Worm (Caenorhabditis elegans): ENCODE data around the gene nspd-5.

ce11 chrII:4882498-4882897 lies 22.3 kb upstream of the nspd-5 start:
- TF ChIP-seq lin-13 (tag; optimal IDR thresholded peaks at IDR 0.05) (no peak), ces-1 (GFP tag; optimal IDR thresholded peaks at IDR 0.05) (no peak), sptf-1 (tag; optimal IDR thresholded peaks at IDR 0.05) (no peak), tbx-8 (GFP tag; optimal IDR thresholded peaks at IDR 0.05) (no peak), ceh-43 (GFP tag; optimal IDR thresholded peaks at IDR 0.05) (no peak), nhr-237 (tag; optimal IDR thresholded peaks at IDR 0.05) (no peak)
